Fruit fly (Drosophila melanogaster) whole organism, embryonic: Measurements from ENCODE around the gene CG4594.

Experiments used
- BtbVII ChIP-seq: fragments of 200-800 bp; sonication (Bioruptor generic); optimal IDR thresholded peaks from 3 replicates; lab custom pipeline; 2017; ENCODE audit warnings: missing biosample characterization, mild to moderate bottlenecking, missing genetic modification characterization
- CG10979 ChIP-seq: fragments of 200-800 bp; sonication (Bioruptor generic); optimal IDR thresholded peaks from 2 replicates; lab custom pipeline; 2018; ENCODE audit warnings: missing biosample characterization, mild to moderate bottlenecking, missing genetic modification characterization, moderate library complexity
- CG11398 ChIP-seq: fragments of 200-800 bp; sonication (Bioruptor generic); optimal IDR thresholded peaks from 2 replicates; lab custom pipeline; 2016; ENCODE audit warnings: missing biosample characterization, missing genetic modification characterization
- CG11695 ChIP-seq: fragments of 200-800 bp; sonication (Bioruptor generic); IDR thresholded peaks from 3 replicates; pipeline ENCODE4 v1.3.6; 2022; ENCODE audit warnings: missing biosample characterization, missing genetic modification characterization
- CG12155 ChIP-seq: fragments of 200-800 bp; sonication (Bioruptor generic); optimal IDR thresholded peaks from 3 replicates; lab custom pipeline; 2016; ENCODE audit warnings: missing biosample characterization, missing genetic modification characterization
- CG12219 ChIP-seq: fragments of 200-800 bp; sonication (Bioruptor generic); optimal IDR thresholded peaks from 3 replicates; lab custom pipeline; 2018; ENCODE audit warnings: missing biosample characterization, mild to moderate bottlenecking, missing genetic modification characterization
- CG12744 ChIP-seq: fragments of 200-800 bp; sonication (Bioruptor generic); optimal IDR thresholded peaks from 2 replicates; lab custom pipeline; 2016; ENCODE audit warnings: missing biosample characterization, missing genetic modification characterization
- CG14014 ChIP-seq: fragments of 200-800 bp; sonication (Bioruptor generic); IDR thresholded peaks from 2 replicates; pipeline ENCODE4 v1.3.6; 2022; ENCODE audit warnings: missing biosample characterization, missing genetic modification characterization
- CG15011 ChIP-seq: fragments of 200-800 bp; sonication (Bioruptor generic); optimal IDR thresholded peaks from 3 replicates; lab custom pipeline; 2018; ENCODE audit warnings: missing biosample characterization, mild to moderate bottlenecking, missing genetic modification characterization
- CG1529 ChIP-seq: fragments of 200-800 bp; sonication (Bioruptor generic); optimal IDR thresholded peaks from 3 replicates; lab custom pipeline; 2018; ENCODE audit warnings: missing biosample characterization, missing genetic modification characterization
- CG17328 ChIP-seq: fragments of 200-800 bp; sonication (Bioruptor generic); IDR thresholded peaks from 2 replicates; pipeline ENCODE4 v1.3.6; 2022; ENCODE audit warnings: missing biosample characterization, missing genetic modification characterization
- CG18476 ChIP-seq: fragments of 200-800 bp; sonication (Bioruptor generic); optimal IDR thresholded peaks from 2 replicates; lab custom pipeline; 2016; ENCODE audit warnings: missing biosample characterization, mild to moderate bottlenecking, missing genetic modification characterization
- CG2120 ChIP-seq: fragments of 200-800 bp; sonication (Bioruptor generic); optimal IDR thresholded peaks from 3 replicates; lab custom pipeline; 2016; ENCODE audit warnings: missing biosample characterization, missing genetic modification characterization
- CG31365 ChIP-seq: fragments of 200-800 bp; sonication (Bioruptor generic); optimal IDR thresholded peaks from 2 replicates; lab custom pipeline; 2018; ENCODE audit warnings: missing biosample characterization, mild to moderate bottlenecking, missing genetic modification characterization
- CG3281 ChIP-seq: fragments of 200-800 bp; sonication (Bioruptor generic); optimal IDR thresholded peaks from 3 replicates; lab custom pipeline; 2017; ENCODE audit warnings: missing biosample characterization, mild to moderate bottlenecking, missing genetic modification characterization
- CG3847 ChIP-seq: fragments of 200-800 bp; sonication (Bioruptor generic); IDR thresholded peaks from 2 replicates; pipeline ENCODE4 v1.3.6; 2022; ENCODE audit warnings: missing biosample characterization, missing genetic modification characterization
- CG43689 ChIP-seq: fragments of 200-800 bp; sonication (Bioruptor generic); IDR thresholded peaks from 2 replicates; pipeline ENCODE4 v1.3.6; 2022; ENCODE audit warnings: missing biosample characterization, missing genetic modification characterization
- CG4424 ChIP-seq: fragments of 200-800 bp; sonication (Bioruptor generic); optimal IDR thresholded peaks from 3 replicates; lab custom pipeline; 2016; ENCODE audit warnings: missing biosample characterization, missing genetic modification characterization
- CG6254 ChIP-seq: fragments of 200-800 bp; sonication (Bioruptor generic); optimal IDR thresholded peaks from 3 replicates; lab custom pipeline; 2017; ENCODE audit warnings: mild to moderate bottlenecking, missing biosample characterization, missing genetic modification reagents, missing genetic modification characterization
- CG6683 ChIP-seq: fragments of 200-800 bp; sonication (Bioruptor generic); optimal IDR thresholded peaks from 2 replicates; lab custom pipeline; 2017; ENCODE audit warnings: missing biosample characterization, mild to moderate bottlenecking, missing genetic modification characterization, missing genetic modification reagents
- CG6854 ChIP-seq: fragments of 200-800 bp; sonication (Bioruptor generic); optimal IDR thresholded peaks from 3 replicates; lab custom pipeline; 2017; ENCODE audit warnings: missing biosample characterization, mild to moderate bottlenecking, missing genetic modification characterization
- CG7987 ChIP-seq: fragments of 200-800 bp; sonication (Bioruptor generic); optimal IDR thresholded peaks from 2 replicates; lab custom pipeline; 2018; ENCODE audit warnings: missing biosample characterization, mild to moderate bottlenecking, missing genetic modification characterization, moderate library complexity
- Doc2 ChIP-seq: fragments of 200-800 bp; sonication (Bioruptor generic); IDR thresholded peaks from 2 replicates; pipeline ENCODE4 v1.3.6; 2022; ENCODE audit warnings: missing biosample characterization, missing genetic modification characterization
- Drgx ChIP-seq: fragments of 200-800 bp; sonication (Bioruptor generic); IDR thresholded peaks from 2 replicates; pipeline ENCODE4 v1.3.6; 2022; ENCODE audit warnings: missing biosample characterization, missing genetic modification characterization
- E2f1 ChIP-seq: fragments of 200-800 bp; sonication (Bioruptor generic); IDR thresholded peaks from 2 replicates; pipeline ENCODE4 v1.3.6; 2022; ENCODE audit warnings: missing biosample characterization, missing genetic modification characterization
- Fer2 ChIP-seq: fragments of 200-800 bp; sonication (Bioruptor generic); optimal IDR thresholded peaks from 2 replicates; lab custom pipeline; 2018; ENCODE audit warnings: missing biosample characterization, mild to moderate bottlenecking, missing genetic modification characterization, moderate library complexity
- Fer3 ChIP-seq: fragments of 200-800 bp; sonication (Bioruptor generic); optimal IDR thresholded peaks from 2 replicates; lab custom pipeline; 2018; ENCODE audit warnings: missing biosample characterization, mild to moderate bottlenecking, missing genetic modification characterization, moderate library complexity
- Hsf ChIP-seq: fragments of 200-800 bp; sonication (Bioruptor generic); optimal IDR thresholded peaks from 3 replicates; lab custom pipeline; 2016; ENCODE audit warnings: missing biosample characterization, missing genetic modification characterization
- Lim3 ChIP-seq: fragments of 200-800 bp; sonication (Bioruptor generic); IDR thresholded peaks from 2 replicates; pipeline ENCODE4 v1.3.6; 2022; ENCODE audit warnings: missing biosample characterization, missing genetic modification characterization
- MESR4 ChIP-seq: fragments of 200-800 bp; sonication (Bioruptor generic); optimal IDR thresholded peaks from 2 replicates; lab custom pipeline; 2018; ENCODE audit warnings: missing biosample characterization, mild to moderate bottlenecking, missing genetic modification characterization, moderate library complexity
- NFAT ChIP-seq: fragments of 200-800 bp; sonication (Bioruptor generic); IDR thresholded peaks from 2 replicates; pipeline ENCODE4 v1.3.6; 2022; ENCODE audit warnings: missing biosample characterization, missing genetic modification characterization
- Opbp ChIP-seq: fragments of 200-800 bp; sonication (Bioruptor generic); IDR thresholded peaks from 3 replicates; pipeline ENCODE4 v1.3.6; 2022; ENCODE audit warnings: missing biosample characterization, missing genetic modification characterization; ENCODE audit not compliant: partially characterized antibody
- Poxn ChIP-seq: fragments of 200-800 bp; sonication (Bioruptor generic); IDR thresholded peaks from 2 replicates; pipeline ENCODE4 v1.3.6; 2022; ENCODE audit warnings: missing biosample characterization, missing genetic modification characterization
- ara ChIP-seq: fragments of 200-800 bp; sonication (Bioruptor generic); IDR thresholded peaks from 2 replicates; pipeline ENCODE4 v1.3.6; 2022; ENCODE audit warnings: missing biosample characterization, missing genetic modification characterization
- az2 ChIP-seq: fragments of 200-800 bp; sonication (Bioruptor generic); optimal IDR thresholded peaks from 3 replicates; lab custom pipeline; 2016; ENCODE audit warnings: missing biosample characterization, missing genetic modification characterization
- br ChIP-seq: fragments of >200 bp; optimal IDR thresholded peaks from 2 replicates; lab custom pipeline; 2017
- cad ChIP-seq: fragments of >200 bp; optimal IDR thresholded peaks from 2 replicates; lab custom pipeline; 2017; ENCODE audit warnings: missing biosample characterization, missing genetic modification characterization
- crc ChIP-seq: fragments of 200-800 bp; sonication (Bioruptor generic); optimal IDR thresholded peaks from 2 replicates; lab custom pipeline; 2016; ENCODE audit warnings: missing biosample characterization, missing genetic modification characterization
- dimm ChIP-seq: fragments of 200-800 bp; sonication (Bioruptor generic); IDR thresholded peaks from 2 replicates; pipeline ENCODE4 v1.3.6; 2022; ENCODE audit warnings: missing biosample characterization, missing genetic modification characterization
- en ChIP-seq: fragments of 200-800 bp; sonication (Bioruptor generic); optimal IDR thresholded peaks from 2 replicates; lab custom pipeline; 2016; ENCODE audit warnings: missing biosample characterization, missing genetic modification characterization
- fd3F ChIP-seq: fragments of 200-800 bp; sonication (Bioruptor generic); optimal IDR thresholded peaks from 2 replicates; lab custom pipeline; 2018; ENCODE audit warnings: missing biosample characterization, mild to moderate bottlenecking, missing genetic modification characterization, moderate library complexity
- fd64A ChIP-seq: fragments of 200-800 bp; sonication (Bioruptor generic); optimal IDR thresholded peaks from 3 replicates; lab custom pipeline; 2018; ENCODE audit warnings: missing biosample characterization, mild to moderate bottlenecking, missing genetic modification characterization
- gem ChIP-seq: fragments of 200-800 bp; sonication (Bioruptor generic); optimal IDR thresholded peaks from 2 replicates; lab custom pipeline; 2019; ENCODE audit warnings: missing biosample characterization, mild to moderate bottlenecking, missing genetic modification characterization, moderate library complexity
- gfzf ChIP-seq: fragments of 200-800 bp; sonication (Bioruptor generic); optimal IDR thresholded peaks from 2 replicates; lab custom pipeline; 2016; ENCODE audit warnings: missing biosample characterization, mild to moderate bottlenecking, missing genetic modification characterization, moderate library complexity
- hb ChIP-seq: fragments of 200-800 bp; sonication (Bioruptor generic); IDR thresholded peaks from 3 replicates; pipeline ENCODE4 v1.3.6; 2022; ENCODE audit warnings: missing biosample characterization, missing genetic modification characterization; ENCODE audit not compliant: partially characterized antibody
- jigr1 ChIP-seq: fragments of 200-800 bp; sonication (Bioruptor generic); IDR thresholded peaks from 3 replicates; pipeline ENCODE4 v1.3.6; 2022; ENCODE audit warnings: missing biosample characterization, missing genetic modification characterization
- lilli ChIP-seq: fragments of 200-800 bp; sonication (Bioruptor generic); optimal IDR thresholded peaks from 3 replicates; lab custom pipeline; 2016; ENCODE audit warnings: missing biosample characterization, missing genetic modification characterization
- maf-S ChIP-seq: fragments of 200-800 bp; sonication (Bioruptor generic); optimal IDR thresholded peaks from 2 replicates; lab custom pipeline; 2016; ENCODE audit warnings: missing biosample characterization, missing genetic modification characterization
- mam ChIP-seq: fragments of 200-800 bp; sonication (Bioruptor generic); optimal IDR thresholded peaks from 3 replicates; lab custom pipeline; 2016; ENCODE audit warnings: missing biosample characterization, missing genetic modification characterization
- salm ChIP-seq: fragments of 200-800 bp; sonication (Bioruptor generic); optimal IDR thresholded peaks from 2 replicates; lab custom pipeline; 2018; ENCODE audit warnings: missing biosample characterization, mild to moderate bottlenecking, missing genetic modification characterization
- sim ChIP-seq: fragments of 200-800 bp; sonication (Bioruptor generic); IDR thresholded peaks from 2 replicates; pipeline ENCODE4 v1.3.6; 2022; ENCODE audit warnings: missing biosample characterization, missing genetic modification characterization
- tgo ChIP-seq: fragments of 200-800 bp; sonication (Bioruptor generic); IDR thresholded peaks from 3 replicates; pipeline ENCODE4 v1.3.6; 2022; ENCODE audit warnings: missing biosample characterization, missing genetic modification characterization
- toy ChIP-seq: fragments of 200-800 bp; sonication (Bioruptor generic); IDR thresholded peaks from 2 replicates; pipeline ENCODE4 v1.3.6; 2022; ENCODE audit warnings: missing biosample characterization, missing genetic modification characterization
- trem ChIP-seq: fragments of 200-800 bp; optimal IDR thresholded peaks from 3 replicates; lab custom pipeline; 2019; ENCODE audit warnings: missing biosample characterization, mild to moderate bottlenecking, missing genetic modification characterization, moderate library complexity

The CG4594 gene

DNA sequence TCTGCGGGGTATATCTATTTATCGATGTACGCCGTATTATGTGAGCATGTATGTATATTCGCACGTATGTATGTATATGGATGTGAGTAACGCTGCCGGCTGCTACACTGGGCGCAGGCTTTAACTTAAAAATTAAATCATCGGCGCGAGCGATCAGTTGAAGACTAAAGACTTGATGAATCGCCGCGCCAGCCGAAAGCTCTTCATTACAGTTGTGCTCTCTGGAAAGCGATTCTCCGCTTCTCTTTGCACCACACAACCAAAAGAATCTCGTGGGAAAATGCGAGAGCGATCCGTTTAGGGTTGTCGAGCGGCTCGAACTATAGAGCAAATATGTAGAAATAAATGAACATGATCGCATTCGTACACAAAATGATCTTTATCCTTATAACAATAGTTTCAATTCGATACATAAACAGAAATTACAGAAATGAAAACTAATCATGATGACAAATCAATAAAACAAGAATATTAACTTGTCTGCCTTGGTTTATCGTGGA is 11.4 kb upstream of the CG4594 start, which contains the start of gene CG13124 (continued):
- TF ChIP-seq cad (GFP tag; lab: Kevin White, UChicago) (no peak), lilli (GFP tag; lab: Kevin White, UChicago) (peak; percentile 59), NFAT (GFP tag; lab: Robert Waterston, UW) (peak; percentile 25; the same call in 1 of the 2 replicates), MESR4 (GFP tag; lab: Kevin White, UChicago) (peak; percentile 5), Opbp (GFP tag; lab: Robert Waterston, UW) (no peak), CG6683 (no peak), crc (GFP tag; lab: Kevin White, UChicago) (no peak), Lim3 (no peak), maf-S (no peak), Drgx (GFP tag; lab: Robert Waterston, UW) (peak; percentile 57), fd64A (GFP tag; lab: Kevin White, UChicago) (no peak), CG2120 (GFP tag; lab: Kevin White, UChicago) (peak; percentile 46), gem (tag; lab: Kevin White, UChicago) (peak; percentile 37), CG6854 (GFP tag; lab: Kevin White, UChicago) (peak; percentile 42), CG17328 (GFP tag; lab: Robert Waterston, UW) (peak; percentile 38; the same call in 1 of the 2 replicates), trem (no peak), Poxn (GFP tag; lab: Robert Waterston, UW) (no peak), Doc2 (GFP tag; lab: Robert Waterston, UW) (no peak), Fer3 (tag; lab: Kevin White, UChicago) (no peak), CG18476 (no peak), CG1529 (no peak), CG6254 (GFP tag; lab: Kevin White, UChicago) (no peak), CG7987 (no peak), CG10979 (no peak), CG11398 (GFP tag; lab: Kevin White, UChicago) (no peak), CG3847 (GFP tag; lab: Robert Waterston, UW) (0 out of 2 replicates have a peak, but pooled peaks have one; percentile 7), jigr1 (GFP tag; lab: Robert Waterston, UW) (no peak), ara (GFP tag; lab: Robert Waterston, UW) (no peak), CG3281 (GFP tag; lab: Kevin White, UChicago) (peak; percentile 13), CG15011 (GFP tag; lab: Kevin White, UChicago) (no peak), gfzf (GFP tag; lab: Kevin White, UChicago) (no peak), hb (GFP tag; lab: Robert Waterston, UW) (no peak), en (GFP tag; lab: Kevin White, UChicago) (no peak), az2 (GFP tag; lab: Kevin White, UChicago) (no peak), dimm (GFP tag; lab: Robert Waterston, UW) (no peak), CG14014 (peak; percentile 24; the same call in 1 of the 2 replicates), br (lab: Kevin White, UChicago) (no peak), mam (GFP tag; lab: Kevin White, UChicago) (peak; percentile 8), CG12219 (GFP tag; lab: Kevin White, UChicago) (peak; percentile 36), CG4424 (GFP tag; lab: Kevin White, UChicago) (no peak), Hsf (GFP tag; lab: Kevin White, UChicago) (no peak), CG12155 (GFP tag; lab: Kevin White, UChicago) (no peak)

DNA sequence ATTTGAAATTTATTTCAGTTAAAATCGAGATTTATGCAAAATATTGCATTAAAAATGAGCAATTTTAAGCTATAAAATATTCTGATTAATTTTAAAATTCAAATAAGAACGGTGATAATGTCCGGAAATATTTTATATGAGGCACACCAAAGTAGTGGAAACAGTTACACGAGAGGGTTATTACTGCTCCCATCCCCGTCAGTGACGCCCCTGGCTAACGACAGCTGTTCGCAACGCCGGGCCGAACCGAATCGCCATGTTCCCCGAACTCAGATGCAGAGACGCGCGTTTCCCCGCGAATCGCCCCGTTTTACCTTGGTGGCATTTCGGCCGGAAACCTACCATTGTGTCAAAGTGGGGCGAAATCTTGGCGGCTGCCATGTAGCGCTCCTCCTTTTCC is 8.2 kb upstream of the CG4594 start:
- no peak for TF ChIP-seq toy (GFP tag; lab: Robert Waterston, UW)
- no peak for TF ChIP-seq CG12744 (GFP tag; lab: Kevin White, UChicago)
- peak; percentile 37; the same call in 1 of the 3 replicates for TF ChIP-seq tgo (GFP tag; lab: Robert Waterston, UW)
- no peak for TF ChIP-seq sim (GFP tag; lab: Robert Waterston, UW)
- no peak for TF ChIP-seq E2f1 (GFP tag; lab: Robert Waterston, UW)
- no peak for TF ChIP-seq CG43689 (GFP tag; lab: Robert Waterston, UW)
- no peak for TF ChIP-seq Fer2
- peak; percentile 45; the same call in 1 of the 3 replicates for TF ChIP-seq CG11695 (GFP tag; lab: Robert Waterston, UW)
- no peak for TF ChIP-seq CG31365 (tag; lab: Kevin White, UChicago)
- no peak for TF ChIP-seq salm (tag; lab: Kevin White, UChicago)
- no peak for TF ChIP-seq fd3F (GFP tag; lab: Kevin White, UChicago)
- TF ChIP-seq BtbVII (GFP tag; lab: Kevin White, UChicago), result no peak
